Worm (Caenorhabditis elegans) whole organism, mixed stage, embryonic: ENCODE measurements around the gene mboa-6.

Experiments used
- ces-1 ChIP-seq: fragments of 150-350 bp; optimal IDR thresholded peaks from 2 replicates; lab custom pipeline; 2014; ENCODE audit warnings: missing biosample characterization, missing genetic modification reagents, missing genetic modification characterization
- elt-3 ChIP-seq: fragments of 150-350 bp; optimal IDR thresholded peaks from 2 replicates; lab custom pipeline; 2014; ENCODE audit warnings: missing biosample characterization, missing genetic modification characterization
- lsy-2 ChIP-seq: fragments of 150-350 bp; optimal IDR thresholded peaks from 2 replicates; lab custom pipeline; 2014; ENCODE audit warnings: missing biosample characterization, missing genetic modification characterization
- nhr-237 ChIP-seq: fragments of 150-350 bp; optimal IDR thresholded peaks from 2 replicates; lab custom pipeline; 2014; ENCODE audit warnings: missing biosample characterization, missing genetic modification characterization
- pha-4 ChIP-seq: fragments of 150-350 bp; optimal IDR thresholded peaks from 2 replicates; lab custom pipeline; 2018; ENCODE audit warnings: missing biosample characterization, missing genetic modification reagents, missing genetic modification characterization
- sptf-1 ChIP-seq: sonication (generic microtip); optimal IDR thresholded peaks from 2 replicates; lab custom pipeline; 2017; ENCODE audit warnings: mild to moderate bottlenecking, missing genetic modification characterization, moderate library complexity, missing compliant biosample characterization
- unc-62 ChIP-seq: fragments of 150-350 bp; optimal IDR thresholded peaks from 2 replicates; lab custom pipeline; 2014; ENCODE audit warnings: missing biosample characterization, missing genetic modification reagents, missing genetic modification characterization

ce11 chrIII:1976642-1977041, 14.9 kb upstream of the mboa-6 start, which contains the start of gene R155.3:
- TF ChIP-seq lsy-2 (no peak), sptf-1 (tag; lab: Kevin White, UChicago) (no peak), unc-62 (GFP tag; lab: Kevin White, UChicago) (no peak), elt-3 (tag; lab: Kevin White, UChicago) (no peak), pha-4 (tag; lab: Kevin White, UChicago) (no peak), ces-1 (GFP tag; lab: Kevin White, UChicago) (no peak), nhr-237 (tag; lab: Kevin White, UChicago) (no peak)
